Fruit fly (Drosophila melanogaster) whole organism, embryonic: ENCODE measurements around the gene Ctl1.

Experiments
- Aef1 ChIP-seq: fragments of 200-800 bp; sonication (Bioruptor generic); IDR thresholded peaks from 3 replicates; pipeline ENCODE4 v1.3.6; 2022; ENCODE audit warnings: missing biosample characterization, missing genetic modification characterization
- B-H2 ChIP-seq: fragments of 200-800 bp; sonication (Bioruptor generic); optimal IDR thresholded peaks from 2 replicates; lab custom pipeline; 2018; ENCODE audit warnings: missing biosample characterization, mild to moderate bottlenecking, missing genetic modification characterization
- CG10321 ChIP-seq: fragments of 200-800 bp; sonication (Bioruptor generic); IDR thresholded peaks from 2 replicates; pipeline ENCODE4 v1.3.6; 2022; ENCODE audit warnings: missing biosample characterization, missing genetic modification characterization
- CG10366 ChIP-seq: fragments of 200-800 bp; sonication (Bioruptor generic); IDR thresholded peaks from 2 replicates; pipeline ENCODE4 v1.3.6; 2022; ENCODE audit warnings: missing biosample characterization, missing genetic modification characterization
- CG11696 ChIP-seq: fragments of 200-800 bp; sonication (Bioruptor generic); IDR thresholded peaks from 2 replicates; pipeline ENCODE4 v1.3.6; 2022; ENCODE audit warnings: missing biosample characterization, missing genetic modification characterization
- CG14667 ChIP-seq: fragments of 200-800 bp; sonication (Bioruptor generic); IDR thresholded peaks from 2 replicates; pipeline ENCODE4 v1.3.6; 2022; ENCODE audit warnings: missing biosample characterization, missing genetic modification characterization
- CG15514 ChIP-seq: fragments of 200-800 bp; sonication (Bioruptor generic); optimal IDR thresholded peaks from 3 replicates; lab custom pipeline; 2017; ENCODE audit warnings: missing biosample characterization, missing genetic modification characterization, mild to moderate bottlenecking, moderate library complexity, missing genetic modification reagents
- CG1602 ChIP-seq: fragments of 200-800 bp; sonication (Bioruptor generic); optimal IDR thresholded peaks from 3 replicates; lab custom pipeline; 2016; ENCODE audit warnings: missing biosample characterization, missing genetic modification characterization
- CG2116 ChIP-seq: fragments of 200-800 bp; sonication (Bioruptor generic); optimal IDR thresholded peaks from 3 replicates; lab custom pipeline; 2018; ENCODE audit warnings: missing biosample characterization, mild to moderate bottlenecking, missing genetic modification characterization
- CG3163 ChIP-seq: fragments of 200-800 bp; sonication (Bioruptor generic); optimal IDR thresholded peaks from 3 replicates; lab custom pipeline; 2016; ENCODE audit warnings: missing biosample characterization, missing genetic modification characterization
- CG33557 ChIP-seq: fragments of 200-800 bp; sonication (Bioruptor generic); optimal IDR thresholded peaks from 2 replicates; lab custom pipeline; 2019; ENCODE audit warnings: missing biosample characterization, mild to moderate bottlenecking, missing genetic modification characterization, moderate library complexity
- CG34376 ChIP-seq: fragments of 200-800 bp; sonication (Bioruptor generic); optimal IDR thresholded peaks from 2 replicates; lab custom pipeline; 2018; ENCODE audit warnings: missing biosample characterization, mild to moderate bottlenecking, missing genetic modification characterization
- CG4707 ChIP-seq: fragments of 200-800 bp; sonication (Bioruptor generic); optimal IDR thresholded peaks from 2 replicates; lab custom pipeline; 2018; ENCODE audit warnings: missing biosample characterization, mild to moderate bottlenecking, missing genetic modification characterization, moderate library complexity
- CG7271 ChIP-seq: fragments of 200-800 bp; sonication (Bioruptor generic); optimal IDR thresholded peaks from 2 replicates; lab custom pipeline; 2018; ENCODE audit warnings: missing biosample characterization, mild to moderate bottlenecking, missing genetic modification characterization, moderate library complexity
- CG8089 ChIP-seq: fragments of 200-800 bp; sonication (Bioruptor generic); optimal IDR thresholded peaks from 3 replicates; lab custom pipeline; 2016; ENCODE audit warnings: missing biosample characterization, missing genetic modification characterization
- D19A ChIP-seq: fragments of 200-800 bp; optimal IDR thresholded peaks from 3 replicates; lab custom pipeline; 2019; ENCODE audit warnings: missing biosample characterization, mild to moderate bottlenecking, missing genetic modification characterization, moderate library complexity
- Deaf1 ChIP-seq: fragments of 200-800 bp; optimal IDR thresholded peaks from 3 replicates; lab custom pipeline; 2019; ENCODE audit warnings: missing biosample characterization, mild to moderate bottlenecking, missing genetic modification characterization, moderate library complexity
- ERR ChIP-seq: fragments of 200-800 bp; sonication (Bioruptor generic); optimal IDR thresholded peaks from 2 replicates; lab custom pipeline; 2016; ENCODE audit warnings: missing biosample characterization, missing genetic modification characterization
- Fer3 ChIP-seq: fragments of 200-800 bp; sonication (Bioruptor generic); optimal IDR thresholded peaks from 2 replicates; lab custom pipeline; 2018; ENCODE audit warnings: missing biosample characterization, mild to moderate bottlenecking, missing genetic modification characterization, moderate library complexity
- HHEX ChIP-seq: fragments of 200-800 bp; sonication (Bioruptor generic); optimal IDR thresholded peaks from 3 replicates; lab custom pipeline; 2017; ENCODE audit warnings: missing biosample characterization, mild to moderate bottlenecking, missing genetic modification characterization, missing genetic modification reagents
- HmgZ ChIP-seq: fragments of 200-800 bp; sonication (Bioruptor generic); optimal IDR thresholded peaks from 2 replicates; lab custom pipeline; 2018; ENCODE audit warnings: missing biosample characterization, mild to moderate bottlenecking, missing genetic modification characterization
- Hr51 ChIP-seq, 2 experiments: fragments of 200-800 bp; sonication (Bioruptor generic); optimal IDR thresholded peaks; 2 replicates in 1 of 2; 3 replicates in 1 of 2; lab custom pipeline; 2016 to 2018; ENCODE audit warnings: missing biosample characterization in 2 of 2, missing genetic modification characterization in 2 of 2, mild to moderate bottlenecking in 1 of 2, moderate library complexity in 1 of 2
- MBD-R2 ChIP-seq: fragments of 200-800 bp; sonication (Bioruptor generic); IDR thresholded peaks from 2 replicates; pipeline ENCODE4 v1.3.6; 2022; ENCODE audit warnings: missing biosample characterization, missing genetic modification characterization
- MTF-1 ChIP-seq: fragments of 200-800 bp; sonication (Bioruptor generic); optimal IDR thresholded peaks from 2 replicates; lab custom pipeline; 2018; ENCODE audit warnings: missing biosample characterization, mild to moderate bottlenecking, missing genetic modification characterization, borderline replicate concordance
- Neu2 ChIP-seq: fragments of 200-800 bp; sonication (Bioruptor generic); optimal IDR thresholded peaks from 3 replicates; lab custom pipeline; 2016; ENCODE audit warnings: missing biosample characterization, missing genetic modification characterization, borderline replicate concordance
- Oli ChIP-seq: fragments of 200-800 bp; sonication (Bioruptor generic); optimal IDR thresholded peaks from 2 replicates; lab custom pipeline; 2018; ENCODE audit warnings: missing biosample characterization, mild to moderate bottlenecking, missing genetic modification characterization, moderate library complexity
- Sox102F ChIP-seq: fragments of 200-800 bp; sonication (Bioruptor generic); optimal IDR thresholded peaks from 2 replicates; lab custom pipeline; 2018; ENCODE audit warnings: missing biosample characterization, mild to moderate bottlenecking, missing genetic modification characterization, moderate library complexity
- TFAM ChIP-seq: fragments of 200-800 bp; sonication (Bioruptor generic); optimal IDR thresholded peaks from 2 replicates; lab custom pipeline; 2017; ENCODE audit warnings: missing biosample characterization, missing genetic modification characterization, inconsistent platforms
- Xrp1 ChIP-seq: fragments of 200-800 bp; sonication (Bioruptor generic); IDR thresholded peaks from 2 replicates; pipeline ENCODE4 v1.3.6; 2022; ENCODE audit warnings: missing biosample characterization, missing genetic modification characterization
- YL-1 ChIP-seq: fragments of 200-800 bp; sonication (Bioruptor generic); optimal IDR thresholded peaks from 3 replicates; lab custom pipeline; 2017; ENCODE audit warnings: missing biosample characterization, mild to moderate bottlenecking, missing genetic modification characterization
- abd-A ChIP-seq: fragments of 200-800 bp; sonication (Bioruptor generic); optimal IDR thresholded peaks from 3 replicates; lab custom pipeline; 2019; ENCODE audit warnings: missing biosample characterization, mild to moderate bottlenecking, missing genetic modification characterization, moderate library complexity
- ash1 ChIP-seq: fragments of 200-800 bp; sonication (Bioruptor generic); optimal IDR thresholded peaks from 2 replicates; lab custom pipeline; 2018; ENCODE audit warnings: missing biosample characterization, mild to moderate bottlenecking, missing genetic modification characterization
- ci ChIP-seq: fragments of 200-800 bp; sonication (Bioruptor generic); IDR thresholded peaks from 3 replicates; pipeline ENCODE4 v1.3.6; 2022; ENCODE audit warnings: missing biosample characterization, missing genetic modification characterization
- corto ChIP-seq: fragments of 200-800 bp; sonication (Bioruptor generic); optimal IDR thresholded peaks from 2 replicates; lab custom pipeline; 2016; ENCODE audit warnings: missing biosample characterization, mild to moderate bottlenecking, missing genetic modification characterization, moderate library complexity
- crc ChIP-seq: fragments of 200-800 bp; sonication (Bioruptor generic); optimal IDR thresholded peaks from 2 replicates; lab custom pipeline; 2016; ENCODE audit warnings: missing biosample characterization, missing genetic modification characterization
- dmrt11E ChIP-seq: fragments of 200-800 bp; sonication (Bioruptor generic); optimal IDR thresholded peaks from 3 replicates; lab custom pipeline; 2018; ENCODE audit warnings: missing biosample characterization, mild to moderate bottlenecking, missing genetic modification characterization, moderate library complexity
- dpn ChIP-seq, 2 experiments: fragments of 200-800 bp; sonication (Bioruptor generic); optimal IDR thresholded peaks; 3 replicates each; lab custom pipeline; 2016; ENCODE audit warnings: missing biosample characterization in 2 of 2, missing genetic modification characterization in 2 of 2
- fd96Cb ChIP-seq: fragments of 200-800 bp; sonication (Bioruptor generic); optimal IDR thresholded peaks from 2 replicates; lab custom pipeline; 2018; ENCODE audit warnings: missing biosample characterization, mild to moderate bottlenecking, missing genetic modification characterization, moderate library complexity
- gce ChIP-seq: fragments of 200-800 bp; sonication (Bioruptor generic); IDR thresholded peaks from 3 replicates; pipeline ENCODE4 v1.3.6; 2022; ENCODE audit warnings: missing biosample characterization, missing genetic modification characterization
- gem ChIP-seq: fragments of 200-800 bp; sonication (Bioruptor generic); optimal IDR thresholded peaks from 2 replicates; lab custom pipeline; 2019; ENCODE audit warnings: missing biosample characterization, mild to moderate bottlenecking, missing genetic modification characterization, moderate library complexity
- grn ChIP-seq: fragments of 200-800 bp; sonication (Bioruptor generic); optimal IDR thresholded peaks from 3 replicates; lab custom pipeline; 2017; ENCODE audit warnings: missing biosample characterization, missing genetic modification characterization
- lilli ChIP-seq: fragments of 200-800 bp; sonication (Bioruptor generic); optimal IDR thresholded peaks from 3 replicates; lab custom pipeline; 2016; ENCODE audit warnings: missing biosample characterization, missing genetic modification characterization
- luna ChIP-seq: fragments of 200-800 bp; sonication (Bioruptor generic); optimal IDR thresholded peaks from 2 replicates; lab custom pipeline; 2016; ENCODE audit warnings: missing biosample characterization, missing genetic modification characterization
- pita ChIP-seq: fragments of 200-800 bp; sonication (Bioruptor generic); optimal IDR thresholded peaks from 2 replicates; lab custom pipeline; 2017; ENCODE audit warnings: missing biosample characterization, mild to moderate bottlenecking, missing genetic modification characterization
- sna ChIP-seq: fragments of 200-800 bp; sonication (Bioruptor generic); IDR thresholded peaks from 2 replicates; pipeline ENCODE4 v1.3.6; 2022; ENCODE audit warnings: missing biosample characterization, missing genetic modification characterization; ENCODE audit not compliant: partially characterized antibody
- tx ChIP-seq: fragments of 200-800 bp; sonication (Bioruptor generic); optimal IDR thresholded peaks from 2 replicates; lab custom pipeline; 2016; ENCODE audit warnings: missing biosample characterization, missing genetic modification characterization
- vnd ChIP-seq: fragments of 200-800 bp; sonication (Bioruptor generic); IDR thresholded peaks from 3 replicates; pipeline ENCODE4 v1.3.6; 2022; ENCODE audit warnings: missing biosample characterization, missing genetic modification characterization; ENCODE audit not compliant: partially characterized antibody

Gene Ctl1

dm6 chr3L:4239442-4240322 lies 38.1 kb upstream of the Ctl1 start, which contains the start of gene Sqor (continued):
- TF ChIP-seq luna = peak; percentile 72
- peak; percentile 31; the same call in 1 of the 2 replicates for TF ChIP-seq Xrp1
- TF ChIP-seq gce (GFP tag; lab: Robert Waterston, UW) = peak; percentile 55; the same call in 1 of the 3 replicates
- TF ChIP-seq dpn (GFP tag; optimal IDR thresholded peaks at IDR 0.05; lab: Kevin White, UChicago) = peak; percentile 78 to 90
- TF ChIP-seq grn (GFP tag; lab: Kevin White, UChicago) = peak; percentile 8
- no peak for TF ChIP-seq abd-A (tag; lab: Kevin White, UChicago)
- TF ChIP-seq CG3163 (GFP tag; lab: Kevin White, UChicago) = peak; percentile 70
- TF ChIP-seq CG2116 (GFP tag; lab: Kevin White, UChicago) = peak; percentile 54
- peak; percentile 80 for TF ChIP-seq ci
- TF ChIP-seq CG10321 (GFP tag; lab: Robert Waterston, UW) = peak; percentile 57; the same call in 1 of the 2 replicates
- TF ChIP-seq Neu2 (GFP tag; lab: Kevin White, UChicago) = peak; percentile 43
- peak; percentile 89 to 95 for TF ChIP-seq Hr51 (GFP tag; optimal IDR thresholded peaks at IDR 0.05; lab: Kevin White, UChicago)
- peak; percentile 86 for TF ChIP-seq crc (GFP tag; lab: Kevin White, UChicago)
- peak; percentile 58; the same call in 1 of the 2 replicates for TF ChIP-seq CG11696 (GFP tag; lab: Robert Waterston, UW)
- peak; percentile 67 for TF ChIP-seq tx (GFP tag; lab: Kevin White, UChicago)
- no peak for TF ChIP-seq TFAM (GFP tag; lab: Kevin White, UChicago)
- TF ChIP-seq ERR (GFP tag; lab: Kevin White, UChicago) = peak; percentile 85
- no peak for TF ChIP-seq sna
- peak; percentile 57 for TF ChIP-seq ash1
- TF ChIP-seq Aef1 = peak; percentile 81
- peak; percentile 89 for TF ChIP-seq Sox102F (GFP tag; lab: Kevin White, UChicago)
- TF ChIP-seq CG7271 (tag; lab: Kevin White, UChicago) = no peak
- peak; percentile 66 for TF ChIP-seq CG1602 (GFP tag; lab: Kevin White, UChicago)
- peak; percentile 78 for TF ChIP-seq B-H2 (GFP tag; lab: Kevin White, UChicago)
- peak; percentile 73 for TF ChIP-seq fd96Cb (tag; lab: Kevin White, UChicago)
- TF ChIP-seq lilli (GFP tag; lab: Kevin White, UChicago) = peak; percentile 89
- peak; percentile 63 for TF ChIP-seq CG14667 (GFP tag; lab: Robert Waterston, UW)
- peak; percentile 2 for TF ChIP-seq CG33557 (GFP tag; lab: Kevin White, UChicago)
- peak; percentile 71 for TF ChIP-seq YL-1 (GFP tag; lab: Kevin White, UChicago)
- TF ChIP-seq CG10366 (GFP tag; lab: Robert Waterston, UW) = peak; percentile 82
- TF ChIP-seq CG34376 (GFP tag; lab: Kevin White, UChicago) = peak; percentile 89
- peak; percentile 53; the same call in 1 of the 2 replicates for TF ChIP-seq MBD-R2 (GFP tag; lab: Robert Waterston, UW)
- TF ChIP-seq CG4707 (GFP tag; lab: Kevin White, UChicago) = peak; percentile 34
- peak; percentile 87 for TF ChIP-seq Fer3 (tag; lab: Kevin White, UChicago)
- TF ChIP-seq CG8089 (GFP tag; lab: Kevin White, UChicago) = peak; percentile 66
- peak; percentile 87 for TF ChIP-seq Oli
- peak; percentile 82 for TF ChIP-seq HHEX (GFP tag; lab: Kevin White, UChicago)
- peak; percentile 40 for TF ChIP-seq MTF-1
- peak; percentile 74 for TF ChIP-seq CG15514 (GFP tag; lab: Kevin White, UChicago)
- peak; percentile 83 for TF ChIP-seq corto (GFP tag; lab: Kevin White, UChicago)
- TF ChIP-seq pita = no peak
- peak; percentile 92 for TF ChIP-seq gem
- no peak for TF ChIP-seq vnd (GFP tag; lab: Robert Waterston, UW)
- peak; percentile 64 for TF ChIP-seq D19A (tag; lab: Kevin White, UChicago)
- peak; percentile 87 for TF ChIP-seq HmgZ (tag; lab: Kevin White, UChicago)
- TF ChIP-seq Deaf1 (tag; lab: Kevin White, UChicago) = peak; percentile 55
- no peak for TF ChIP-seq dmrt11E (tag; lab: Kevin White, UChicago)
